Worm (Caenorhabditis elegans) whole organism, L4/young adult: ENCODE results near the gene K09C6.10.

Experiments used
- dao-5 ChIP-seq: sonication (generic microtip); optimal IDR thresholded peaks from 2 replicates; lab custom pipeline; 2016; ENCODE audit warnings: missing genotype, missing genetic modification characterization, moderate library complexity, missing compliant biosample characterization
- him-1 ChIP-seq: sonication (generic microtip); optimal IDR thresholded peaks from 2 replicates; lab custom pipeline; 2016; ENCODE audit warnings: missing genotype, missing genetic modification reagents, missing genetic modification characterization, missing compliant biosample characterization

ce11 chrV:852184-852583 is 13.0 kb downstream of the K09C6.10 start, which contains the start of gene K09C6.3:
- TF ChIP-seq dao-5: no peak
- no peak for TF ChIP-seq him-1
